Worm (Caenorhabditis elegans) whole organism, early embryonic: ENCODE data around the gene F09A5.3.

Experiments used
- ama-1 ChIP-seq: fragments of 150-350 bp; optimal IDR thresholded peaks from 2 replicates; lab custom pipeline; 2014
- hnd-1 ChIP-seq: sonication (generic microtip); optimal IDR thresholded peaks from 2 replicates; lab custom pipeline; 2016; ENCODE audit warnings: missing genetic modification characterization, missing compliant biosample characterization

- TF ChIP-seq ama-1 (no peak), hnd-1 (tag; lab: Kevin White, UChicago) (no peak)
These were observed 29.8 kb downstream of the F09A5.3 start for ce11 chrX:13171206-13171605.
